Fruit fly (Drosophila melanogaster) whole organism, embryonic: ENCODE data around the gene CG5013.

Experiments
- Atf6 ChIP-seq: fragments of 200-800 bp; sonication (Bioruptor generic); IDR thresholded peaks from 2 replicates; pipeline ENCODE4 v1.3.6; 2022; ENCODE audit warnings: missing biosample characterization, missing genetic modification characterization
- CG10959 ChIP-seq: fragments of 200-800 bp; sonication (Bioruptor generic); IDR thresholded peaks from 2 replicates; pipeline ENCODE4 v1.3.6; 2022; ENCODE audit warnings: missing biosample characterization, missing genetic modification characterization
- CG11093 ChIP-seq: fragments of 200-800 bp; sonication (Bioruptor generic); IDR thresholded peaks from 3 replicates; pipeline ENCODE4 v1.3.6; 2022; ENCODE audit warnings: missing biosample characterization, missing genetic modification characterization
- CG11247 ChIP-seq: fragments of 200-800 bp; sonication (Bioruptor generic); IDR thresholded peaks from 2 replicates; pipeline ENCODE4 v1.3.6; 2022; ENCODE audit warnings: missing biosample characterization, missing genetic modification characterization
- CG11504 ChIP-seq: fragments of 200-800 bp; sonication (Bioruptor generic); optimal IDR thresholded peaks from 3 replicates; lab custom pipeline; 2019; ENCODE audit warnings: missing biosample characterization, mild to moderate bottlenecking, missing genetic modification characterization, moderate library complexity
- CG11695 ChIP-seq: fragments of 200-800 bp; sonication (Bioruptor generic); IDR thresholded peaks from 3 replicates; pipeline ENCODE4 v1.3.6; 2022; ENCODE audit warnings: missing biosample characterization, missing genetic modification characterization
- CG12155 ChIP-seq: fragments of 200-800 bp; sonication (Bioruptor generic); optimal IDR thresholded peaks from 3 replicates; lab custom pipeline; 2016; ENCODE audit warnings: missing biosample characterization, missing genetic modification characterization
- CG15011 ChIP-seq: fragments of 200-800 bp; sonication (Bioruptor generic); optimal IDR thresholded peaks from 3 replicates; lab custom pipeline; 2018; ENCODE audit warnings: missing biosample characterization, mild to moderate bottlenecking, missing genetic modification characterization
- CG1603 ChIP-seq: fragments of 200-800 bp; sonication (Bioruptor generic); optimal IDR thresholded peaks from 2 replicates; lab custom pipeline; 2019; ENCODE audit warnings: missing biosample characterization, mild to moderate bottlenecking, missing genetic modification characterization, moderate library complexity
- CG16779 ChIP-seq: fragments of 200-800 bp; sonication (Bioruptor generic); IDR thresholded peaks from 2 replicates; pipeline ENCODE4 v1.3.6; 2022; ENCODE audit warnings: missing biosample characterization, missing genetic modification characterization
- CG2889 ChIP-seq: fragments of 200-800 bp; sonication (Bioruptor generic); IDR thresholded peaks from 3 replicates; pipeline ENCODE4 v1.3.6; 2022; ENCODE audit warnings: missing biosample characterization, missing genetic modification characterization
- CG31441 ChIP-seq: fragments of 200-800 bp; sonication (Bioruptor generic); IDR thresholded peaks from 2 replicates; pipeline ENCODE4 v1.3.6; 2022; ENCODE audit warnings: missing biosample characterization, missing genetic modification characterization
- CG4854 ChIP-seq: fragments of 200-800 bp; sonication (Bioruptor generic); optimal IDR thresholded peaks from 2 replicates; lab custom pipeline; 2016; ENCODE audit warnings: missing biosample characterization, missing genetic modification characterization, inconsistent platforms
- CG6254 ChIP-seq: fragments of 200-800 bp; sonication (Bioruptor generic); optimal IDR thresholded peaks from 3 replicates; lab custom pipeline; 2017; ENCODE audit warnings: mild to moderate bottlenecking, missing biosample characterization, missing genetic modification reagents, missing genetic modification characterization
- CG6272 ChIP-seq: fragments of 200-800 bp; sonication (Bioruptor generic); IDR thresholded peaks from 2 replicates; pipeline ENCODE4 v1.3.6; 2022; ENCODE audit warnings: missing biosample characterization, missing genetic modification characterization
- CG8281 ChIP-seq: fragments of 200-800 bp; sonication (Bioruptor generic); optimal IDR thresholded peaks from 2 replicates; lab custom pipeline; 2018; ENCODE audit warnings: missing biosample characterization, mild to moderate bottlenecking, missing genetic modification characterization, moderate library complexity
- CkIIα-i1 ChIP-seq: fragments of 200-800 bp; sonication (Bioruptor generic); IDR thresholded peaks from 2 replicates; pipeline ENCODE4 v1.3.6; 2022; ENCODE audit warnings: missing biosample characterization, missing genetic modification characterization
- D ChIP-seq, 2 experiments: fragments of 200-800 bp in 1 of 2; fragments of >200 bp in 1 of 2; sonication (Bioruptor generic) in 1 of 2; optimal IDR thresholded peaks; 2 replicates in 1 of 2; 3 replicates in 1 of 2; lab custom pipeline; 2017; ENCODE audit warnings: mild to moderate bottlenecking in 1 of 2, missing biosample characterization in 1 of 2, missing genetic modification characterization in 1 of 2, missing genetic modification reagents in 1 of 2
- Dip2 ChIP-seq: fragments of 200-800 bp; sonication (Bioruptor generic); IDR thresholded peaks from 2 replicates; pipeline ENCODE4 v1.3.6; 2022; ENCODE audit warnings: missing biosample characterization, missing genetic modification characterization
- Ets65A ChIP-seq: fragments of 200-800 bp; sonication (Bioruptor generic); peaks from one replicate; lab custom pipeline; 2016; ENCODE audit warnings: missing biosample characterization, missing genetic modification characterization
- MBD-R2 ChIP-seq: fragments of 200-800 bp; sonication (Bioruptor generic); IDR thresholded peaks from 2 replicates; pipeline ENCODE4 v1.3.6; 2022; ENCODE audit warnings: missing biosample characterization, missing genetic modification characterization
- NC2β ChIP-seq: fragments of 200-800 bp; sonication (Bioruptor generic); optimal IDR thresholded peaks from 2 replicates; lab custom pipeline; 2016; ENCODE audit warnings: missing biosample characterization, missing genetic modification characterization
- Side ChIP-seq: fragments of 200-800 bp; sonication (Bioruptor generic); optimal IDR thresholded peaks from 2 replicates; lab custom pipeline; 2016; ENCODE audit warnings: missing biosample characterization, missing genetic modification characterization
- ash1 ChIP-seq: fragments of 200-800 bp; sonication (Bioruptor generic); optimal IDR thresholded peaks from 2 replicates; lab custom pipeline; 2018; ENCODE audit warnings: missing biosample characterization, mild to moderate bottlenecking, missing genetic modification characterization
- bowl ChIP-seq: fragments of 200-800 bp; sonication (Bioruptor generic); IDR thresholded peaks from 2 replicates; pipeline ENCODE4 v1.3.6; 2022; ENCODE audit warnings: missing biosample characterization, missing genetic modification characterization
- btn ChIP-seq: fragments of 200-800 bp; sonication (Bioruptor generic); optimal IDR thresholded peaks from 2 replicates; lab custom pipeline; 2016; ENCODE audit warnings: missing biosample characterization, missing genetic modification characterization
- cad ChIP-seq: fragments of >200 bp; optimal IDR thresholded peaks from 2 replicates; lab custom pipeline; 2017; ENCODE audit warnings: missing biosample characterization, missing genetic modification characterization
- chm ChIP-seq: fragments of 200-800 bp; sonication (Bioruptor generic); IDR thresholded peaks from 2 replicates; pipeline ENCODE4 v1.3.6; 2022; ENCODE audit warnings: missing biosample characterization, missing genetic modification characterization
- croc ChIP-seq: fragments of 200-800 bp; sonication (Bioruptor generic); conservative IDR thresholded peaks from 3 replicates; pipeline ENCODE4 v1.3.6; 2022; ENCODE audit warnings: missing biosample characterization, missing genetic modification characterization
- cwo ChIP-seq: fragments of 200-800 bp; sonication (Bioruptor generic); optimal IDR thresholded peaks from 3 replicates; lab custom pipeline; 2017; ENCODE audit warnings: missing biosample characterization, missing genetic modification characterization, mild to moderate bottlenecking, moderate library complexity, missing genetic modification reagents
- dmrt99B ChIP-seq: fragments of 200-800 bp; sonication (Bioruptor generic); optimal IDR thresholded peaks from 2 replicates; lab custom pipeline; 2018; ENCODE audit warnings: missing biosample characterization, mild to moderate bottlenecking, missing genetic modification characterization, moderate library complexity
- dysf ChIP-seq: fragments of 200-800 bp; sonication (Bioruptor generic); IDR thresholded peaks from 3 replicates; pipeline ENCODE4 v1.3.6; 2022; ENCODE audit warnings: missing biosample characterization, missing genetic modification characterization
- eyg ChIP-seq: fragments of 200-800 bp; sonication (Bioruptor generic); optimal IDR thresholded peaks from 3 replicates; lab custom pipeline; 2016; ENCODE audit warnings: missing biosample characterization, missing genetic modification characterization
- fd64A ChIP-seq: fragments of 200-800 bp; sonication (Bioruptor generic); optimal IDR thresholded peaks from 3 replicates; lab custom pipeline; 2018; ENCODE audit warnings: missing biosample characterization, mild to moderate bottlenecking, missing genetic modification characterization
- insv ChIP-seq, 2 experiments: fragments of 200-800 bp; sonication (Bioruptor generic); optimal IDR thresholded peaks; 3 replicates each; lab custom pipeline; 2016 to 2018; ENCODE audit warnings: missing biosample characterization in 2 of 2, missing genetic modification characterization in 2 of 2
- jigr1 ChIP-seq: fragments of 200-800 bp; sonication (Bioruptor generic); IDR thresholded peaks from 3 replicates; pipeline ENCODE4 v1.3.6; 2022; ENCODE audit warnings: missing biosample characterization, missing genetic modification characterization
- ken ChIP-seq: fragments of 200-800 bp; sonication (Bioruptor generic); IDR thresholded peaks from 3 replicates; pipeline ENCODE4 v1.3.6; 2022; ENCODE audit warnings: missing biosample characterization, missing genetic modification characterization
- lola ChIP-seq, 3 experiments: fragments of >200 bp in 2 of 3; fragments of 200-800 bp in 1 of 3; sonication (Bioruptor generic) in 1 of 3; optimal IDR thresholded peaks; 2 replicates each; lab custom pipeline; 2017 to 2019; ENCODE audit warnings: missing biosample characterization in 3 of 3, missing genetic modification characterization in 3 of 3, mild to moderate bottlenecking in 1 of 3, moderate library complexity in 1 of 3
- mirr ChIP-seq: fragments of 200-800 bp; sonication (Bioruptor generic); optimal IDR thresholded peaks from 3 replicates; lab custom pipeline; 2018; ENCODE audit warnings: missing biosample characterization, mild to moderate bottlenecking, missing genetic modification characterization
- mld ChIP-seq: fragments of 200-800 bp; sonication (Bioruptor generic); IDR thresholded peaks from 3 replicates; pipeline ENCODE4 v1.3.6; 2022; ENCODE audit warnings: missing biosample characterization, missing genetic modification characterization; ENCODE audit not compliant: partially characterized antibody
- nom ChIP-seq: fragments of 200-800 bp; sonication (Bioruptor generic); optimal IDR thresholded peaks from 2 replicates; lab custom pipeline; 2017; ENCODE audit warnings: missing biosample characterization, missing genetic modification characterization, mild to moderate bottlenecking, moderate library complexity, missing genetic modification reagents
- pho ChIP-seq: fragments of 200-800 bp; sonication (Bioruptor generic); optimal IDR thresholded peaks from 2 replicates; lab custom pipeline; 2016; ENCODE audit warnings: missing biosample characterization, missing genetic modification characterization
- pnt ChIP-seq: fragments of 200-800 bp; sonication (Bioruptor generic); optimal IDR thresholded peaks from 3 replicates; lab custom pipeline; 2016; ENCODE audit warnings: missing biosample characterization, missing genetic modification characterization
- pum ChIP-seq: fragments of 200-800 bp; sonication (Bioruptor generic); optimal IDR thresholded peaks from 2 replicates; lab custom pipeline; 2016; ENCODE audit warnings: missing biosample characterization, missing genetic modification characterization
- sd ChIP-seq: fragments of 200-800 bp; sonication (Bioruptor generic); optimal IDR thresholded peaks from 3 replicates; lab custom pipeline; 2018; ENCODE audit warnings: missing biosample characterization, mild to moderate bottlenecking, missing genetic modification characterization, moderate library complexity
- sens ChIP-seq: fragments of 200-800 bp; sonication (Bioruptor generic); peaks from one replicate; lab custom pipeline; 2016; ENCODE audit warnings: missing biosample characterization, missing genetic modification characterization
- seq ChIP-seq: fragments of 200-800 bp; sonication (Bioruptor generic); IDR thresholded peaks from 2 replicates; pipeline ENCODE4 v1.3.6; 2022; ENCODE audit warnings: missing biosample characterization, missing genetic modification characterization
- sisA ChIP-seq: fragments of 200-800 bp; sonication (Bioruptor generic); IDR thresholded peaks from 2 replicates; pipeline ENCODE4 v1.3.6; 2022; ENCODE audit warnings: missing biosample characterization, missing genetic modification characterization
- tgo ChIP-seq: fragments of 200-800 bp; sonication (Bioruptor generic); IDR thresholded peaks from 3 replicates; pipeline ENCODE4 v1.3.6; 2022; ENCODE audit warnings: missing biosample characterization, missing genetic modification characterization
- tin ChIP-seq: fragments of 200-800 bp; sonication (Bioruptor generic); optimal IDR thresholded peaks from 3 replicates; lab custom pipeline; 2016; ENCODE audit warnings: missing biosample characterization, missing genetic modification characterization
- vvl ChIP-seq: fragments of 200-800 bp; sonication (Bioruptor generic); IDR thresholded peaks from 2 replicates; pipeline ENCODE4 v1.3.6; 2022; ENCODE audit warnings: missing biosample characterization, missing genetic modification characterization

CG5013 gene

DNA sequence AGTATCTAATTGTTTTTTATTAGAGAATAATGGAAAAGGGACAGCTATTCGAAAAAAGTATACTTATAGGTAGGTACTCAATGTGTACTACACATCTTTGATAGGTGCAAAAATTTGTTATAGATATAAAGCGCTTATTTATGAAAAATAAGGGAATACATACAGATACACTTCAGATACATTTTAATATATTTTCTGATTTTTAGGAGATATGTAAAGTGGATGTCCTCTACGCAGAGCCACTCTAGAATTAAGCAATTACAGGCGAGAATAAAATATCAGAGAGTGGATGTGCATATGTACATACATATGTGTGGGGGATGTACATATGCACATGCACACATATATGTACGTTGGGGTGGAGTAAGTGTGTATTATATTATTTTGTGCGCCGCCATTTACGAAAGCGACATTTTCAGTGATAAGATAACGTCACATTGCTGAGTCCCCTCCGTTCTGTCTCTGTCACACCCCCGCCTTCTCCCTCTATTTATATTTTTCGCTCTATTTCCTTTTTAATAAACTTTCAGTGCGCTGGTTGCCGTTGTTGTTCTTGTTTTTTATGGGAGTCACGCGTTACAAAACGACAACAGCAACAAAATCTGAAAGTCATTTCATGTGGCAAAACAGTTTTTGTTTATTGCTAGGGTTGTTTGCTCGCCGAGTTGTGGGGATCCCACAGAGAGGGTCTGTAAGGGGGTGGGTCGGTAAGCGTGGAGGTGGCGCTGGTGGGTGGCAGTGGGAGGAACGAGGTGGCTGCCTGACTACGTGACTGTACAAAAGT is 44.6 kb upstream of the CG5013 start (continued):
- TF ChIP-seq sd (peak; percentile 88), btn (GFP tag; lab: Kevin White, UChicago) (no peak), Atf6 (GFP tag; lab: Robert Waterston, UW) (peak; percentile 39; the same call in 1 of the 2 replicates), CG11093 (GFP tag; lab: Robert Waterston, UW) (no peak), ken (GFP tag; lab: Robert Waterston, UW) (no peak), vvl (GFP tag; lab: Robert Waterston, UW) (no peak; the same call in 1 of the 2 replicates), CG31441 (no peak), CG10959 (GFP tag; lab: Robert Waterston, UW) (no peak), sisA (GFP tag; lab: Robert Waterston, UW) (no peak), croc (no peak), CG2889 (GFP tag; lab: Robert Waterston, UW) (no peak), CG11247 (GFP tag; lab: Robert Waterston, UW) (no peak), mld (GFP tag; lab: Robert Waterston, UW) (no peak), CG16779 (no peak), eyg (GFP tag; lab: Kevin White, UChicago) (no peak), dmrt99B (no peak), CG8281 (tag; lab: Kevin White, UChicago) (peak; percentile 10), cwo (GFP tag; lab: Kevin White, UChicago) (peak; percentile 99), NC2β (GFP tag; lab: Kevin White, UChicago) (no peak), CG6272 (GFP tag; lab: Robert Waterston, UW) (no peak), jigr1 (no peak), chm (GFP tag; lab: Robert Waterston, UW) (no peak), D (optimal IDR thresholded peaks at IDR 0.05; lab: Kevin White, UChicago) (no peak), D (GFP tag; optimal IDR thresholded peaks at IDR 0.05; lab: Kevin White, UChicago) (no peak), sens (peak; percentile 82), Side (GFP tag; lab: Kevin White, UChicago) (no peak), tgo (GFP tag; lab: Robert Waterston, UW) (no peak), MBD-R2 (GFP tag; lab: Robert Waterston, UW) (peak; percentile 25; the same call in 1 of the 2 replicates), bowl (GFP tag; lab: Robert Waterston, UW) (no peak), CG12155 (GFP tag; lab: Kevin White, UChicago) (no peak), tin (no peak), CG6254 (peak; percentile 4), insv (GFP tag; optimal IDR thresholded peaks at IDR 0.05; lab: Kevin White, UChicago) (peak in 1 of 2 experiments; percentile 6), pho (no peak), seq (GFP tag; lab: Robert Waterston, UW) (no peak), CG15011 (GFP tag; lab: Kevin White, UChicago) (no peak), fd64A (GFP tag; lab: Kevin White, UChicago) (peak; percentile 6), mirr (peak; percentile 93), pnt (GFP tag; lab: Kevin White, UChicago) (no peak), CkIIα-i1 (GFP tag; lab: Robert Waterston, UW) (no peak), CG11504 (no peak), CG1603 (tag; lab: Kevin White, UChicago) (peak; percentile 15), CG4854 (no peak), pum (GFP tag; lab: Kevin White, UChicago) (no peak), lola (GFP tag; optimal IDR thresholded peaks at IDR 0.05; lab: Kevin White, UChicago) (no peak), Ets65A (GFP tag; lab: Kevin White, UChicago) (peak; percentile 7), Dip2 (GFP tag; lab: Robert Waterston, UW) (no peak), nom (GFP tag; lab: Kevin White, UChicago) (no peak), CG11695 (GFP tag; lab: Robert Waterston, UW) (no peak), dysf (GFP tag; lab: Robert Waterston, UW) (no peak), cad (GFP tag; lab: Kevin White, UChicago) (no peak), ash1 (GFP tag; lab: Kevin White, UChicago) (peak; percentile 36)
